Worm (Caenorhabditis elegans) whole organism, L3 larva: ENCODE results near the gene rimb-1.

Experiments used
- ZK546.5 ChIP-seq: sonication (generic microtip); optimal IDR thresholded peaks from 2 replicates; lab custom pipeline; 2017; ENCODE audit warnings: missing biosample characterization, missing genetic modification characterization
- egl-27 ChIP-seq: sonication (generic microtip); optimal IDR thresholded peaks from 4 replicates; lab custom pipeline; 2017; ENCODE audit warnings: missing biosample characterization, missing genetic modification reagents, missing genetic modification characterization
- fkh-10 ChIP-seq: sonication (generic microtip); optimal IDR thresholded peaks from 2 replicates; lab custom pipeline; 2017; ENCODE audit warnings: missing biosample characterization, missing genetic modification reagents, missing genetic modification characterization
- fos-1 ChIP-seq: fragments of 150-350 bp; optimal IDR thresholded peaks from 2 replicates; lab custom pipeline; 2014; ENCODE audit warnings: missing biosample characterization, missing genetic modification characterization
- jun-1 ChIP-seq: fragments of 150-350 bp; optimal IDR thresholded peaks from 2 replicates; lab custom pipeline; 2014; ENCODE audit warnings: missing biosample characterization, missing genetic modification reagents, missing genetic modification characterization
- lin-15B ChIP-seq: fragments of 150-350 bp; optimal IDR thresholded peaks from 2 replicates; lab custom pipeline; 2014; ENCODE audit warnings: missing biosample characterization, missing genetic modification characterization
- lin-39 ChIP-seq: fragments of 150-350 bp; optimal IDR thresholded peaks from 2 replicates; lab custom pipeline; 2018; ENCODE audit warnings: missing biosample characterization, missing genetic modification reagents, missing genetic modification characterization
- nfya-1 ChIP-seq: sonication (generic microtip); optimal IDR thresholded peaks from 2 replicates; lab custom pipeline; 2017; ENCODE audit warnings: missing genetic modification characterization, mild to moderate bottlenecking, missing compliant biosample characterization, antibody characterized with exemption, moderate library complexity; ENCODE audit not compliant: insufficient read depth
- nhr-237 ChIP-seq: fragments of 150-350 bp; optimal IDR thresholded peaks from 2 replicates; lab custom pipeline; 2014; ENCODE audit warnings: missing biosample characterization, missing genetic modification characterization
- nhr-43 ChIP-seq: sonication (generic microtip); optimal IDR thresholded peaks from 2 replicates; lab custom pipeline; 2016; ENCODE audit warnings: mild to moderate bottlenecking, missing genetic modification characterization, missing compliant biosample characterization; ENCODE audit not compliant: poor library complexity, severe bottlenecking
- ztf-11 ChIP-seq: fragments of 150-350 bp; optimal IDR thresholded peaks from 2 replicates; lab custom pipeline; 2014; ENCODE audit warnings: missing biosample characterization, missing genetic modification characterization

DNA sequence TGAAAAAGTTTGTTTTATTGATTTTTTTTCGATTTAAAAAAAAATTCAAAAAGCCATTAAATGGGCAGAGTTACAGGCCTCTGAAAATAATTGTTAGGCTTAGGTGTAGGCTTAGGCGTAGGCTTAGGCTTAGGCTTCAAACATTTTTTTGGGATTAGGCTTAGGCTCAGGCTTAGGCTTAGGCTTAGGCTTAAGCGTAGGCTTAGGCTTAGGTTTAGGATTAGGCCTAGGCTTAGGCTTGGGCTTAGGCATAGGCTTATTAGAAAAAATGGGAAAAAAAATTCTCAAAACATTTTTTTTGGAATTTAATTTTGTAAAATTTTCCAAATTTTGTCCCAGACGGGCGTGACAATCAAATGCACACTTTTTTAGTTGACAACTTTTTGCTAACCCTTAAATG lies 68.0 kb downstream of the rimb-1 start:
- TF ChIP-seq lin-15B (no peak), ztf-11 (no peak), ZK546.5 (tag; lab: Kevin White, UChicago) (no peak), lin-39 (tag; lab: Kevin White, UChicago) (no peak), nfya-1 (tag; lab: Kevin White, UChicago) (no peak), nhr-237 (no peak), egl-27 (tag; lab: Kevin White, UChicago) (no peak), jun-1 (tag; lab: Kevin White, UChicago) (no peak), fos-1 (tag; lab: Kevin White, UChicago) (no peak), fkh-10 (GFP tag; lab: Kevin White, UChicago) (no peak), nhr-43 (no peak)
